Fruit fly (Drosophila melanogaster) whole organism, embryonic: ENCODE results near the gene HIPP1.

Experiments
- Atf-2 ChIP-seq: fragments of 200-800 bp; sonication (Bioruptor generic); optimal IDR thresholded peaks from 2 replicates; lab custom pipeline; 2016; ENCODE audit warnings: missing biosample characterization, missing genetic modification characterization
- CG1024 ChIP-seq: fragments of 200-800 bp; sonication (Bioruptor generic); IDR thresholded peaks from 2 replicates; pipeline ENCODE4 v1.3.6; 2022; ENCODE audit warnings: missing biosample characterization, missing genetic modification characterization
- CG12219 ChIP-seq: fragments of 200-800 bp; sonication (Bioruptor generic); optimal IDR thresholded peaks from 3 replicates; lab custom pipeline; 2018; ENCODE audit warnings: missing biosample characterization, mild to moderate bottlenecking, missing genetic modification characterization
- CG1233 ChIP-seq: fragments of 200-800 bp; sonication (Bioruptor generic); optimal IDR thresholded peaks from 4 replicates; lab custom pipeline; 2018; ENCODE audit warnings: missing biosample characterization, mild to moderate bottlenecking, missing genetic modification characterization
- CG13894 ChIP-seq: fragments of 200-800 bp; sonication (Bioruptor generic); optimal IDR thresholded peaks from 3 replicates; lab custom pipeline; 2018; ENCODE audit warnings: missing biosample characterization, mild to moderate bottlenecking, missing genetic modification characterization, moderate library complexity
- CG17361 ChIP-seq: fragments of 200-800 bp; sonication (Bioruptor generic); IDR thresholded peaks from 3 replicates; pipeline ENCODE4 v1.3.6; 2022; ENCODE audit warnings: missing biosample characterization, missing genetic modification characterization
- CG18764 ChIP-seq: fragments of 200-800 bp; sonication (Bioruptor generic); optimal IDR thresholded peaks from 3 replicates; lab custom pipeline; 2016; ENCODE audit warnings: missing biosample characterization, missing genetic modification characterization
- CG2875 ChIP-seq: fragments of 200-800 bp; sonication (Bioruptor generic); optimal IDR thresholded peaks from 2 replicates; lab custom pipeline; 2017; ENCODE audit warnings: missing biosample characterization, mild to moderate bottlenecking, missing genetic modification characterization, missing genetic modification reagents
- CG30020 ChIP-seq: fragments of 200-800 bp; optimal IDR thresholded peaks from 2 replicates; lab custom pipeline; 2019; ENCODE audit warnings: missing biosample characterization, mild to moderate bottlenecking, missing genetic modification characterization, moderate library complexity
- CG31224 ChIP-seq: fragments of 200-800 bp; sonication (Bioruptor generic); IDR thresholded peaks from 2 replicates; pipeline ENCODE4 v1.3.6; 2022; ENCODE audit warnings: missing biosample characterization, missing genetic modification characterization
- CG4404 ChIP-seq: fragments of 200-800 bp; sonication (Bioruptor generic); IDR thresholded peaks from 2 replicates; pipeline ENCODE4 v1.3.6; 2022; ENCODE audit warnings: missing biosample characterization, missing genetic modification characterization
- CG4424 ChIP-seq: fragments of 200-800 bp; sonication (Bioruptor generic); optimal IDR thresholded peaks from 3 replicates; lab custom pipeline; 2016; ENCODE audit warnings: missing biosample characterization, missing genetic modification characterization
- CG5953 ChIP-seq: fragments of 200-800 bp; sonication (Bioruptor generic); IDR thresholded peaks from 2 replicates; pipeline ENCODE4 v1.3.6; 2022; ENCODE audit warnings: missing biosample characterization, missing genetic modification characterization
- CG6254 ChIP-seq: fragments of 200-800 bp; sonication (Bioruptor generic); optimal IDR thresholded peaks from 3 replicates; lab custom pipeline; 2017; ENCODE audit warnings: mild to moderate bottlenecking, missing biosample characterization, missing genetic modification reagents, missing genetic modification characterization
- CG6765 ChIP-seq: fragments of 200-800 bp; sonication (Bioruptor generic); optimal IDR thresholded peaks from 3 replicates; lab custom pipeline; 2017; ENCODE audit warnings: missing biosample characterization, mild to moderate bottlenecking, missing genetic modification characterization
- CG8924 ChIP-seq: fragments of 200-800 bp; optimal IDR thresholded peaks from 3 replicates; lab custom pipeline; 2019; ENCODE audit warnings: missing biosample characterization, mild to moderate bottlenecking, missing genetic modification characterization, moderate library complexity
- CG9437 ChIP-seq: fragments of 200-800 bp; sonication (Bioruptor generic); optimal IDR thresholded peaks from 2 replicates; lab custom pipeline; 2018; ENCODE audit warnings: missing biosample characterization, mild to moderate bottlenecking, missing genetic modification characterization
- Dad ChIP-seq: fragments of 200-800 bp; sonication (Bioruptor generic); optimal IDR thresholded peaks from 3 replicates; lab custom pipeline; 2016; ENCODE audit warnings: missing biosample characterization, missing genetic modification characterization
- Dek ChIP-seq: fragments of 200-800 bp; sonication (Bioruptor generic); optimal IDR thresholded peaks from 3 replicates; lab custom pipeline; 2019; ENCODE audit warnings: missing biosample characterization, mild to moderate bottlenecking, missing genetic modification characterization, moderate library complexity
- Dip2 ChIP-seq: fragments of 200-800 bp; sonication (Bioruptor generic); IDR thresholded peaks from 2 replicates; pipeline ENCODE4 v1.3.6; 2022; ENCODE audit warnings: missing biosample characterization, missing genetic modification characterization
- Drgx ChIP-seq: fragments of 200-800 bp; sonication (Bioruptor generic); IDR thresholded peaks from 2 replicates; pipeline ENCODE4 v1.3.6; 2022; ENCODE audit warnings: missing biosample characterization, missing genetic modification characterization
- Elba2 ChIP-seq: fragments of 200-800 bp; sonication (Bioruptor generic); optimal IDR thresholded peaks from 3 replicates; lab custom pipeline; 2016; ENCODE audit warnings: missing biosample characterization, missing genetic modification characterization
- Fer2 ChIP-seq: fragments of 200-800 bp; sonication (Bioruptor generic); optimal IDR thresholded peaks from 2 replicates; lab custom pipeline; 2018; ENCODE audit warnings: missing biosample characterization, mild to moderate bottlenecking, missing genetic modification characterization, moderate library complexity
- Gsc ChIP-seq: fragments of 200-800 bp; sonication (Bioruptor generic); IDR thresholded peaks from 2 replicates; pipeline ENCODE4 v1.3.6; 2022; ENCODE audit warnings: missing biosample characterization, missing genetic modification characterization
- HLH54F ChIP-seq: fragments of 200-800 bp; sonication (Bioruptor generic); optimal IDR thresholded peaks from 3 replicates; lab custom pipeline; 2016; ENCODE audit warnings: missing biosample characterization, missing genetic modification characterization
- HmgD ChIP-seq: fragments of 200-800 bp; sonication (Bioruptor generic); optimal IDR thresholded peaks from 3 replicates; lab custom pipeline; 2016; ENCODE audit warnings: missing biosample characterization, missing genetic modification characterization
- Hsf ChIP-seq: fragments of 200-800 bp; sonication (Bioruptor generic); optimal IDR thresholded peaks from 3 replicates; lab custom pipeline; 2016; ENCODE audit warnings: missing biosample characterization, missing genetic modification characterization
- MESR4 ChIP-seq: fragments of 200-800 bp; sonication (Bioruptor generic); optimal IDR thresholded peaks from 2 replicates; lab custom pipeline; 2018; ENCODE audit warnings: missing biosample characterization, mild to moderate bottlenecking, missing genetic modification characterization, moderate library complexity
- Rfx ChIP-seq: fragments of 200-800 bp; sonication (Bioruptor generic); IDR thresholded peaks from 2 replicates; pipeline ENCODE4 v1.3.6; 2022; ENCODE audit warnings: missing biosample characterization, missing genetic modification characterization
- Six4 ChIP-seq: fragments of 200-800 bp; sonication (Bioruptor generic); optimal IDR thresholded peaks from 2 replicates; lab custom pipeline; 2016; ENCODE audit warnings: missing biosample characterization, missing genetic modification characterization
- Stat92E ChIP-seq, 3 experiments: fragments of >200 bp in 2 of 3; fragments of 200-800 bp in 1 of 3; sonication (Bioruptor generic) in 1 of 3; optimal IDR thresholded peaks; 2 replicates each; lab custom pipeline; 2017 to 2019; ENCODE audit warnings: missing biosample characterization in 3 of 3, missing genetic modification characterization in 3 of 3, mild to moderate bottlenecking in 1 of 3, moderate library complexity in 1 of 3
- Tbp ChIP-seq: fragments of >200 bp; optimal IDR thresholded peaks from 2 replicates; lab custom pipeline; 2018; ENCODE audit warnings: missing biosample characterization, missing genetic modification characterization
- Xrp1 ChIP-seq: fragments of 200-800 bp; sonication (Bioruptor generic); IDR thresholded peaks from 2 replicates; pipeline ENCODE4 v1.3.6; 2022; ENCODE audit warnings: missing biosample characterization, missing genetic modification characterization
- bsh ChIP-seq, 2 experiments: fragments of 200-800 bp; sonication (Bioruptor generic); optimal IDR thresholded peaks; 2 replicates each; lab custom pipeline; 2017 to 2018; ENCODE audit warnings: mild to moderate bottlenecking in 2 of 2, missing biosample characterization in 2 of 2, missing genetic modification characterization in 2 of 2, moderate library complexity in 1 of 2
- corto ChIP-seq: fragments of 200-800 bp; sonication (Bioruptor generic); optimal IDR thresholded peaks from 2 replicates; lab custom pipeline; 2016; ENCODE audit warnings: missing biosample characterization, mild to moderate bottlenecking, missing genetic modification characterization, moderate library complexity
- cwo ChIP-seq: fragments of 200-800 bp; sonication (Bioruptor generic); optimal IDR thresholded peaks from 3 replicates; lab custom pipeline; 2017; ENCODE audit warnings: missing biosample characterization, missing genetic modification characterization, mild to moderate bottlenecking, moderate library complexity, missing genetic modification reagents
- disco-r ChIP-seq: fragments of 200-800 bp; sonication (Bioruptor generic); optimal IDR thresholded peaks from 2 replicates; lab custom pipeline; 2016; ENCODE audit warnings: missing biosample characterization, missing genetic modification characterization
- gcm2 ChIP-seq: fragments of 200-800 bp; sonication (Bioruptor generic); optimal IDR thresholded peaks from 2 replicates; lab custom pipeline; 2016; ENCODE audit warnings: missing biosample characterization, missing genetic modification characterization
- grn ChIP-seq: fragments of 200-800 bp; sonication (Bioruptor generic); optimal IDR thresholded peaks from 3 replicates; lab custom pipeline; 2017; ENCODE audit warnings: missing biosample characterization, missing genetic modification characterization
- insv ChIP-seq, 2 experiments: fragments of 200-800 bp; sonication (Bioruptor generic); optimal IDR thresholded peaks; 3 replicates each; lab custom pipeline; 2016 to 2018; ENCODE audit warnings: missing biosample characterization in 2 of 2, missing genetic modification characterization in 2 of 2
- lilli ChIP-seq: fragments of 200-800 bp; sonication (Bioruptor generic); optimal IDR thresholded peaks from 3 replicates; lab custom pipeline; 2016; ENCODE audit warnings: missing biosample characterization, missing genetic modification characterization
- luna ChIP-seq: fragments of 200-800 bp; sonication (Bioruptor generic); optimal IDR thresholded peaks from 2 replicates; lab custom pipeline; 2016; ENCODE audit warnings: missing biosample characterization, missing genetic modification characterization
- mirr ChIP-seq: fragments of 200-800 bp; sonication (Bioruptor generic); optimal IDR thresholded peaks from 3 replicates; lab custom pipeline; 2018; ENCODE audit warnings: missing biosample characterization, mild to moderate bottlenecking, missing genetic modification characterization
- psq ChIP-seq: fragments of 200-800 bp; sonication (Bioruptor generic); optimal IDR thresholded peaks from 2 replicates; lab custom pipeline; 2017; ENCODE audit warnings: missing biosample characterization, missing genetic modification characterization
- pzg ChIP-seq: fragments of 200-800 bp; sonication (Bioruptor generic); optimal IDR thresholded peaks from 3 replicates; lab custom pipeline; 2018; ENCODE audit warnings: missing biosample characterization, mild to moderate bottlenecking, missing genetic modification characterization, moderate library complexity
- sens ChIP-seq: fragments of 200-800 bp; sonication (Bioruptor generic); peaks from one replicate; lab custom pipeline; 2016; ENCODE audit warnings: missing biosample characterization, missing genetic modification characterization
- sug ChIP-seq: fragments of 200-800 bp; optimal IDR thresholded peaks from 2 replicates; lab custom pipeline; 2019; ENCODE audit warnings: missing biosample characterization, mild to moderate bottlenecking, missing genetic modification characterization, moderate library complexity
- tin ChIP-seq: fragments of 200-800 bp; sonication (Bioruptor generic); optimal IDR thresholded peaks from 3 replicates; lab custom pipeline; 2016; ENCODE audit warnings: missing biosample characterization, missing genetic modification characterization
- ttk ChIP-seq: fragments of 200-800 bp; sonication (Bioruptor generic); IDR thresholded peaks from 2 replicates; pipeline ENCODE4 v2.1.2; 2022; ENCODE audit warnings: missing biosample characterization, missing genetic modification characterization
- unc-4 ChIP-seq: fragments of 200-800 bp; sonication (Bioruptor generic); IDR thresholded peaks from 2 replicates; pipeline ENCODE4 v1.3.6; 2022; ENCODE audit warnings: missing biosample characterization, missing genetic modification characterization; ENCODE audit not compliant: partially characterized antibody

HIPP1 gene

dm6 chr3L:20798325-20798846 is 11.1 kb upstream of the HIPP1 start, which contains the start of the genes CG3698 and tzn (continued):
- TF ChIP-seq cwo (GFP tag; lab: Kevin White, UChicago) = no peak
- peak; percentile 89 for TF ChIP-seq tin
- TF ChIP-seq insv (GFP tag; optimal IDR thresholded peaks at IDR 0.05; lab: Kevin White, UChicago) = peak in 1 of 2 experiments; percentile 81
- peak; percentile 89 for TF ChIP-seq CG17361 (GFP tag; lab: Robert Waterston, UW)
- peak; percentile 97 for TF ChIP-seq CG1233 (GFP tag; lab: Kevin White, UChicago)
- peak; percentile 66 for TF ChIP-seq HmgD
- TF ChIP-seq CG4424 (GFP tag; lab: Kevin White, UChicago) = peak; percentile 95
- peak; percentile 89 for TF ChIP-seq Hsf (GFP tag; lab: Kevin White, UChicago)
- no peak for TF ChIP-seq Gsc (GFP tag; lab: Robert Waterston, UW)
- TF ChIP-seq Drgx (GFP tag; lab: Robert Waterston, UW) = peak; percentile 47; the same call in 1 of the 2 replicates
- peak; percentile 97 for TF ChIP-seq Rfx
- TF ChIP-seq grn = peak; percentile 67
- TF ChIP-seq CG2875 (GFP tag; lab: Kevin White, UChicago) = peak; percentile 96
- TF ChIP-seq Elba2 (GFP tag; lab: Kevin White, UChicago) = peak; percentile 57
- TF ChIP-seq CG31224 (GFP tag; lab: Robert Waterston, UW) = peak; percentile 89
- peak; percentile 64 for TF ChIP-seq MESR4 (GFP tag; lab: Kevin White, UChicago)
- TF ChIP-seq psq (GFP tag; lab: Kevin White, UChicago) = peak; percentile 87
- no peak for TF ChIP-seq CG6254 (GFP tag; lab: Kevin White, UChicago)
- peak; percentile 88 for TF ChIP-seq Dad (GFP tag; lab: Kevin White, UChicago)
- peak; percentile 78 for TF ChIP-seq Atf-2 (GFP tag; lab: Kevin White, UChicago)
- peak; percentile 81 for TF ChIP-seq HLH54F
- TF ChIP-seq sug (tag; lab: Kevin White, UChicago) = peak; percentile 87
- TF ChIP-seq CG13894 (tag; lab: Kevin White, UChicago) = no peak
- peak in 1 of 3 experiments; percentile 28 for TF ChIP-seq Stat92E (GFP tag; optimal IDR thresholded peaks at IDR 0.05; lab: Kevin White, UChicago)
- TF ChIP-seq CG4404 = peak; percentile 71
- peak; percentile 88 for TF ChIP-seq CG12219
- no peak for TF ChIP-seq Tbp
- peak; percentile 93 for TF ChIP-seq CG5953
- peak; percentile 43 for TF ChIP-seq luna (GFP tag; lab: Kevin White, UChicago)
- TF ChIP-seq gcm2 (GFP tag; lab: Kevin White, UChicago) = peak; percentile 58
- peak in 1 of 2 experiments; percentile 89 for TF ChIP-seq bsh (GFP tag; optimal IDR thresholded peaks at IDR 0.05; lab: Kevin White, UChicago)
- no peak for TF ChIP-seq corto (GFP tag; lab: Kevin White, UChicago)
- TF ChIP-seq CG8924 = peak; percentile 78
- TF ChIP-seq Fer2 (tag; lab: Kevin White, UChicago) = peak; percentile 91
- TF ChIP-seq CG30020 (tag; lab: Kevin White, UChicago) = peak; percentile 66
- 0 out of 2 replicates have a peak, but pooled peaks have one; percentile 24 for TF ChIP-seq unc-4
- peak; percentile 94 for TF ChIP-seq ttk
- peak; percentile 80 for TF ChIP-seq disco-r (GFP tag; lab: Kevin White, UChicago)
- TF ChIP-seq sens (GFP tag; lab: Kevin White, UChicago) = peak; percentile 92
- TF ChIP-seq CG9437 = peak; percentile 84
- TF ChIP-seq Dek = peak; percentile 87
- TF ChIP-seq pzg = peak; percentile 81
- peak; percentile 93 for TF ChIP-seq mirr
- peak; percentile 87 for TF ChIP-seq CG1024 (GFP tag; lab: Robert Waterston, UW)
- peak; percentile 96 for TF ChIP-seq Six4
- TF ChIP-seq lilli (GFP tag; lab: Kevin White, UChicago) = peak; percentile 77
- peak; percentile 43; the same call in 1 of the 2 replicates for TF ChIP-seq Xrp1
- peak; percentile 97 for TF ChIP-seq CG6765 (GFP tag; lab: Kevin White, UChicago)
- no peak for TF ChIP-seq Dip2
- peak; percentile 94 for TF ChIP-seq CG18764 (GFP tag; lab: Kevin White, UChicago)
